Worm (Caenorhabditis elegans): ENCODE results near the gene rps-29.

rps-29 gene

DNA sequence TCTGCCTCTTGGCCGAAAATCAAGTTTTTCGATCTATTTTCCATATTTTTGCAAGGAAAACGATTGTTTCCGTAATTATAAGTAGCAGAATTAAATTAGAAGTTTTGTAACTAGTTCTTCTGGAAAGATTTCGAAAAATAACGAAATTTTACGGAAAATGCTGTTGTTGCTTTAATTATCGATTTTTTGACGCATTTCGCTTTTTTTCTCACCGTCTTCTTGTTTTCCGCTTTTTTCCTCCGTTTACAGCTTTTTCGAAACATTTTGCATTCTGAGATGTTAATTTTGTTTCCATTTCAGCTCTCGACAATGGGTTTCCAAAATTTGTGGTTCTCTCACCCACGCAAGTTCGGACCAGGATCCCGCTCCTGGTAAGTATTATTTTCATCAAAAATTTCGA lies at the start of gene rps-29:
TSS of gene rps-29 (plus strand) at position 301 of the 400 bp plus-strand sequence.
- TF ChIP-seq irx-1 (tag; optimal IDR thresholded peaks at IDR 0.05) (peak; percentile 40), nhr-85 (tag) (peak; percentile 11), hlh-4 (tag; optimal IDR thresholded peaks at IDR 0.05) (no peak)

DNA sequence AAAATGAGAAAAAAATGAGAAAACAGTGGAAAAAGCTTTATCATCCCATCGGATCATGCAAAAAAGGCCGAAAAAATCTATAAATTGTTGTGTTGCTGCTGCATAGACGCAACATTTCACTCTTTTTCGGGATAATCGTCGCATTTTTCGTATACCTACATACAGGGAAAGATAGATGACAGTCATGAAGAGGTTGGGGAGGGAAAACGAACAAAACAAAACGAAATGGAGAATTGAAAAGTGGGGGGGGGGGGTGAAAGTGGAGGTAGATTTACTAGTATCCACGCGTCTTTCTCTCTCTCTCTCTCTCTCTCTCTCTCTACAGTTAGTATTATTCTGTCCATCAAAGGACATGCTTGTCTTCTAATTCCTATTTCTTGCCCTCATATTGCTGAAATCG lies 49.6 kb upstream of the rps-29 start:
- TF ChIP-seq ceh-63 (GFP tag; optimal IDR thresholded peaks at IDR 0.05) = no peak
- TF ChIP-seq fos-1 (tag; optimal IDR thresholded peaks at IDR 0.05) = no peak
- TF ChIP-seq lin-14 (GFP tag; optimal IDR thresholded peaks at IDR 0.05) = peak; percentile 17
- TF ChIP-seq hlh-4 (tag; optimal IDR thresholded peaks at IDR 0.05) = no peak
- no peak for TF ChIP-seq mep-1 (tag; optimal IDR thresholded peaks at IDR 0.05)
- no peak for TF ChIP-seq unc-86 (tag; optimal IDR thresholded peaks at IDR 0.05)
- no peak for TF ChIP-seq lin-35 (GFP tag; optimal IDR thresholded peaks at IDR 0.05)
- TF ChIP-seq blmp-1 (tag; optimal IDR thresholded peaks at IDR 0.05) = peak; percentile 95

DNA sequence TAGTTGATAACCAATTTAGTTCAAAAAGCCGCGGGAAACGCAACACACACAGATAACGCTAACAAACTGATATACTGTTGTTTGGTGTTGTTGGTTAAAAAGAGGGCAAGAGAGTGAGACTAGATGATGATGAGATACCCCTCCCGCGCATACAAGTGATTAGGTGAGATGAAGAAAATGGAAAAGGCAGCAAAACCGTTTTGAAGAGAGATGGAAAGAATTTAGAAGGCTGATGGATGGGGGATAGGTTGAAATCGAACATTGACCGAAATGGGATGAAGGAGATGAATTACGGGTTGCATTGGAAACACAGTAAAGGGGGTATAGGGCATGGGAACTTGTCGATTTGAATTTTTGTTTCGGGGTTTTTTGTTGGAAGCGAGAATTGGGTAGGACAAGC lies 45.3 kb upstream of the rps-29 start:
- TF ChIP-seq elt-3 (tag; optimal IDR thresholded peaks at IDR 0.05) (peak in 1 of 6 experiments; percentile 34), lin-14 (GFP tag; optimal IDR thresholded peaks at IDR 0.05) (peak; percentile 34), egl-27 (tag; optimal IDR thresholded peaks at IDR 0.05) (no peak), blmp-1 (tag; optimal IDR thresholded peaks at IDR 0.05) (peak; percentile 88), nhr-85 (tag) (peak; percentile 2), ceh-88 (GFP tag; IDR thresholded peaks at IDR 0.05) (no peak), snu-23 (GFP tag; optimal IDR thresholded peaks at IDR 0.05) (peak; percentile 18)

DNA sequence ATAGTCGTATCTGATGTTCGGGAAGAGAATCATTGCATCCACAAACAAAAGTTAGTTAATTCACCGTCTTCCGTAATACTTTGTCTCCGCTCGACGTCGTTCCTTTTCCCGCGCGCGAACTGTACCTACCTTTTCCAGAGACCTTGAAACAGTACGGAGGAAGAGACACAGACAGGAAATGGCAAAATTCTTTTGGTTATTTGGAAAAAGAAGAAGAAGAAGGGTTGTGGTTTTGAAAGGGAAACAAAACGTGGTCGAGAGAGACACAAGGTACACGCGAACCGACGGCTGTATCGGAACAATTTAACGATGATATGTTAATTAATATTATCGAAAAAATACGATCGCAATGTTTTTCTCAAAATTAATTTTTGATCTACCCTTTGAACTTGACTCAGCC lies 44.1 kb upstream of the rps-29 start:
- no peak for TF ChIP-seq ceh-88 (GFP tag; IDR thresholded peaks at IDR 0.05)
- TF ChIP-seq elt-3 (tag; optimal IDR thresholded peaks at IDR 0.05) = peak in 1 of 6 experiments; percentile 20
- TF ChIP-seq nhr-85 (tag) = peak; percentile 67
- TF ChIP-seq blmp-1 (tag; optimal IDR thresholded peaks at IDR 0.05) = peak; percentile 95

DNA sequence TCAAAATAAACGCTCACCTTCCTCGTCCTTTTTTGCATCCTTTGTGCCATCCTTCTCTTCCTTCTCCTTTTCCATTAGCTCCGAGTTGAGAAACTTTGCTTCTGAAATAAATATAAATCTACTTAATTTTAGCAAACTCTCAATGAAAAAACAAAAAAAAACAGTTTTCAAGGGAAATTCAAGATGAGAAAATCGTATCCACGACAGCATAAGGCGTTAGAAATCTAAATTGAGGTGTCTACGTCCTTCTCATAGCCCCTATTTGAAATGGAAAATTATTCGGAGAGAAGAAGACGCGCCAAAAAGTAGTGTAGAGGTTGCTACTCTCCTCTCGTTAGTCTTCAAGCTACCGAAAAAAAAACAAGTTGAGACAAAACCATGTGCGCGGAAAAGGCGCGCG lies 41.8 kb upstream of the rps-29 start, which contains the start of gene pat-12:
TSS of gene pat-12 (minus strand) at position 101 of the 400 bp plus-strand sequence.
- no peak for TF ChIP-seq fkh-10 (GFP tag; optimal IDR thresholded peaks at IDR 0.05)
- TF ChIP-seq pax-3 (tag; optimal IDR thresholded peaks at IDR 0.05) = no peak
- no peak for TF ChIP-seq ceh-88 (GFP tag; IDR thresholded peaks at IDR 0.05)
- TF ChIP-seq sptf-1 (tag; optimal IDR thresholded peaks at IDR 0.05) = no peak
- no peak for TF ChIP-seq fkh-4 (tag; optimal IDR thresholded peaks at IDR 0.05; ENCODE audit: borderline replicate concordance)
- no peak for TF ChIP-seq egl-13 (tag; optimal IDR thresholded peaks at IDR 0.05)
- no peak for TF ChIP-seq mef-2 (tag; optimal IDR thresholded peaks at IDR 0.05)
- no peak for TF ChIP-seq nhr-20 (tag; optimal IDR thresholded peaks at IDR 0.05)
- TF ChIP-seq lin-14 (GFP tag; optimal IDR thresholded peaks at IDR 0.05) = no peak
- TF ChIP-seq unc-98 (GFP tag; IDR thresholded peaks at IDR 0.05) = no peak
- no peak for TF ChIP-seq ceh-8 (GFP tag; optimal IDR thresholded peaks at IDR 0.05)

DNA sequence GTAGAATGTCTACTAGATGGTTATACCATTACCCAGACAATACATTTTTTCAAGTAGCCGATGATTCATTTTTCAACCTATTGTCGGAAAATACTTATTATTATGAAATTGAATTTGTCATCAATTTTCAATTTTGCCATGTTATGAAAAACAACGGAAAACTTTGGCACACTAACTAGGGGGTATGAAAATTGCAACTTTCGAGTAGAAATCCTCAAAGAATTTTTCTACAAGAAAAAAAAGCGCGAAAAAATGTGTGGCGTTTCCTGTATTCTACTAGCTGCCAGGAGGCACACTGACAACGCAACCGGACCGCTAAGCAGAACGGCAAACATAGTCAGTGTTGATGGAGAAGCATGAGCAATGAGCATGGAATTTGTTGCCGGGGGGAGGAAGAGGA lies 39.7 kb upstream of the rps-29 start:
- no peak for TF ChIP-seq ama-1 (optimal IDR thresholded peaks at IDR 0.05)
- TF ChIP-seq vab-15 (tag; optimal IDR thresholded peaks at IDR 0.05) = no peak
- TF ChIP-seq efl-1 (optimal IDR thresholded peaks at IDR 0.05) = no peak
- TF ChIP-seq efl-1 (GFP tag; optimal IDR thresholded peaks at IDR 0.05 in 1 of 2) = peak in 1 of 2 experiments; percentile 65
- TF ChIP-seq C34B4.2 (tag; optimal IDR thresholded peaks at IDR 0.05) = no peak

DNA sequence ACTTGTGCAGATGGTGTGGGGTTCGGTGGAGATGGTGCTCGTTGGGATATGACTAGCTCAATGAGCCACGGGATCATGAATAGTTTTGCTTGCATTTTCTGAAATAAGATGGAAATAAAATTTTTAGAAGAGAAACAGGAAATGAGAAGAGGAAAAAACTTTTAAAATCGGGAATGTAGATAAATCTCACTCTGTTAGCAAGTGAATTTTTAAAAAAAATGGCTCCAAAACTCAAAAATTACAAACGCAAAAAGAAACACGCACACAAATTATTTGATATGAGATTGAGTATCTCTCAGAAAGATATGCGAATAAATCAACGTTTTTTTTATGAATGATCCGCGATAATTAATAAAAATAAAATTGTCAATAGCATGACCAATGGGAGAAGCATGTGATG lies 36.1 kb upstream of the rps-29 start, which contains the start of gene T17H7.7:
TSS of gene T17H7.7 (minus strand) at position 101 of the 400 bp plus-strand sequence.
- TF ChIP-seq nhr-19 (GFP tag; conservative IDR thresholded peaks at IDR 0.05) (no peak), hpl-2 (GFP tag; optimal IDR thresholded peaks at IDR 0.05) (no peak), ets-5 (GFP tag; IDR thresholded peaks at IDR 0.05) (no peak), unc-98 (GFP tag; IDR thresholded peaks at IDR 0.05) (no peak), mef-2 (tag; optimal IDR thresholded peaks at IDR 0.05) (no peak), pag-3 (tag; optimal IDR thresholded peaks at IDR 0.05; ENCODE audit: borderline replicate concordance, insufficient read depth) (no peak), lir-3 (tag; optimal IDR thresholded peaks at IDR 0.05; ENCODE audit: poor library complexity) (no peak), mab-9 (GFP tag; IDR thresholded peaks at IDR 0.05) (no peak), mdl-1 (tag; optimal IDR thresholded peaks at IDR 0.05) (no peak), sptf-1 (tag; optimal IDR thresholded peaks at IDR 0.05) (no peak), egl-13 (tag; optimal IDR thresholded peaks at IDR 0.05) (no peak), ama-1 (optimal IDR thresholded peaks at IDR 0.05) (no peak), elt-3 (tag; optimal IDR thresholded peaks at IDR 0.05) (no peak)

Data from whole organism, L1 larva.